Fruit fly (Drosophila melanogaster): ENCODE measurements around the gene Ptth.
A peak's percentile ranks its signal among the peaks of the same experiment; 100 is the strongest.

Ptth gene

dm6 chr2L:597771-598170 lies 21.1 kb upstream of the Ptth start:
- TF ChIP-seq Hr4 (GFP tag; optimal IDR thresholded peaks at IDR 0.05) (no peak), spab (GFP tag; optimal IDR thresholded peaks at IDR 0.05) (no peak), Smox (GFP tag; optimal IDR thresholded peaks at IDR 0.05) (no peak), Lpt (GFP tag; optimal IDR thresholded peaks at IDR 0.05) (no peak), CG32006 (GFP tag; optimal IDR thresholded peaks at IDR 0.05) (no peak), dsx (GFP tag; optimal IDR thresholded peaks at IDR 0.05; ENCODE audit: poor library complexity, severe bottlenecking) (no peak), salr (GFP tag; optimal IDR thresholded peaks at IDR 0.05) (no peak), vri (GFP tag; optimal IDR thresholded peaks at IDR 0.05) (no peak), Hr38 (GFP tag; optimal IDR thresholded peaks at IDR 0.05) (no peak), CG11762 (GFP tag; optimal IDR thresholded peaks at IDR 0.05; ENCODE audit: insufficient read depth) (no peak), CG6854 (GFP tag; optimal IDR thresholded peaks at IDR 0.05) (no peak), pdm3 (GFP tag; optimal IDR thresholded peaks at IDR 0.05) (no peak), cyc (GFP tag; optimal IDR thresholded peaks at IDR 0.05) (no peak)

- TF ChIP-seq CG7368 (GFP tag; optimal IDR thresholded peaks at IDR 0.05) (peak; percentile 30), Eip93F (GFP tag; optimal IDR thresholded peaks at IDR 0.05) (no peak), Sox14 (GFP tag; optimal IDR thresholded peaks at IDR 0.05) (no peak), CG10669 (GFP tag; optimal IDR thresholded peaks at IDR 0.05) (no peak), CG34406 (GFP tag; optimal IDR thresholded peaks at IDR 0.05) (no peak), fkh (GFP tag; optimal IDR thresholded peaks at IDR 0.05) (peak; percentile 15), lz (GFP tag; optimal IDR thresholded peaks at IDR 0.05) (no peak)
Measured at dm6 chr2L:594635-595384, 18.1 kb upstream of the Ptth start, which contains the start of gene Gsc. TSS of gene Gsc (minus strand) at chr2L:594685.

dm6 chr2L:594048-594447 lies 17.4 kb upstream of the Ptth start:
- TF ChIP-seq Sox14 (GFP tag; optimal IDR thresholded peaks at IDR 0.05) = no peak
- no peak for TF ChIP-seq dsx (GFP tag; optimal IDR thresholded peaks at IDR 0.05; ENCODE audit: poor library complexity, severe bottlenecking)
- no peak for TF ChIP-seq salr (GFP tag; optimal IDR thresholded peaks at IDR 0.05)
- no peak for TF ChIP-seq Ets96B (tag; optimal IDR thresholded peaks at IDR 0.05)
- TF ChIP-seq CG6854 (GFP tag; optimal IDR thresholded peaks at IDR 0.05) = no peak
- no peak for TF ChIP-seq Gug (GFP tag; IDR thresholded peaks at IDR 0.05)
- TF ChIP-seq Sox102F (GFP tag; optimal IDR thresholded peaks at IDR 0.05) = no peak
- TF ChIP-seq CG8319 (GFP tag; optimal IDR thresholded peaks at IDR 0.05) = no peak
- TF ChIP-seq acj6 (GFP tag; optimal IDR thresholded peaks at IDR 0.05) = no peak
- no peak for TF ChIP-seq Blimp-1 (GFP tag; optimal IDR thresholded peaks at IDR 0.05)
- no peak for TF ChIP-seq Sox15 (GFP tag; optimal IDR thresholded peaks at IDR 0.05)
- no peak for TF ChIP-seq ss (GFP tag; optimal IDR thresholded peaks at IDR 0.05)
- TF ChIP-seq Lpt (GFP tag; optimal IDR thresholded peaks at IDR 0.05) = no peak
- no peak for TF ChIP-seq fd85E (GFP tag; optimal IDR thresholded peaks at IDR 0.05)
- TF ChIP-seq Eip78C (GFP tag) = no peak
- no peak for TF ChIP-seq Eip93F (GFP tag; optimal IDR thresholded peaks at IDR 0.05)
- TF ChIP-seq Met (GFP tag; optimal IDR thresholded peaks at IDR 0.05) = no peak
- no peak for TF ChIP-seq CG6792 (GFP tag; optimal IDR thresholded peaks at IDR 0.05)

- no peak for TF ChIP-seq spab (GFP tag; optimal IDR thresholded peaks at IDR 0.05)
- no peak for TF ChIP-seq CG6276 (GFP tag; optimal IDR thresholded peaks at IDR 0.05)
- no peak for TF ChIP-seq Lpt (GFP tag; optimal IDR thresholded peaks at IDR 0.05)
- TF ChIP-seq fkh (GFP tag; optimal IDR thresholded peaks at IDR 0.05) = peak; percentile 6
- TF ChIP-seq CG6792 (GFP tag; optimal IDR thresholded peaks at IDR 0.05) = no peak
- no peak for TF ChIP-seq CG11762 (GFP tag; optimal IDR thresholded peaks at IDR 0.05; ENCODE audit: insufficient read depth)
- TF ChIP-seq CG16779 (tag; optimal IDR thresholded peaks at IDR 0.05) = no peak
- TF ChIP-seq CG11294 (GFP tag; IDR thresholded peaks at IDR 0.05) = no peak
Measured at dm6 chr2L:591511-591910, 14.8 kb upstream of the Ptth start.
